Worm (Caenorhabditis elegans): ENCODE data around the gene nhr-101.

The nhr-101 gene

DNA sequence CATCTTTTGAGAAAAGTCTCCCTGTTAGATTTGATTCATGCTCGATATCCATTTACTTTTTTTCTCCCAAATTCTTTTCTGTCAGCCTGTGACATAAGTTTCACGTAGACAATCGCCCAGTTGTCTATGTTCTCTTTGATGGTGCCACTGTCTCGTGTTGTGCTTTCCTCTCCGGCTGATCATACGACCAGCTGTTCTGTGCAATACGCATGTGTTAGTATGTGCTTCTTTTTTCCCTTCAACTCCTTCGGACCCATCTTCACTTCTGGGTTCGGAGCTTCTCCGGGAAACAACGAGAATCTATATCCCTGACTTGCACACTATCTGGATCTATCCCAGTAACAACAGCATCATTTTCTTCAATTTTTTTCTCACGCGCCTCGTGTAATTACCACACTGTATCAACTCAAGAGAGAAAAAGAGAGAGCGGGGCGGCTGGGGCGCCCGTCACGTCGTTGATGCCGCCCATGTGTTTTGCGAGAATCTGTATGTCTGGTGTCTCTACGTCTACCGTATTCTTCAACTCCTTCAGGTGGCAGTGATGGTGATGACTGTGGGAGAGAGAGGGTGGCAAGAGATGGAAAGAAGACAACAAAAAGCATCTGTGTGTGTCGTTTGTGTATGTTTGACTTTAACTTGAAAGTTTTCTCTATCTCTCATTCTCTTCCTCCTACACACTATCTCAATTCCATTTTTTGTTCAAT is 38.3 kb upstream of the nhr-101 start (continued):
- TF ChIP-seq T26A5.8 (tag; optimal IDR thresholded peaks at IDR 0.05), result no peak
- peak; percentile 34 for TF ChIP-seq ztf-3 (GFP tag; optimal IDR thresholded peaks at IDR 0.05)
- peak; percentile 85 for TF ChIP-seq F22D6.2 (tag; optimal IDR thresholded peaks at IDR 0.05)
- TF ChIP-seq ztf-22 (GFP tag; optimal IDR thresholded peaks at IDR 0.05), result no peak
- TF ChIP-seq die-1 (tag; optimal IDR thresholded peaks at IDR 0.05), result peak; percentile 48
- peak; percentile 84 for TF ChIP-seq nhr-90 (tag; optimal IDR thresholded peaks at IDR 0.05)
- TF ChIP-seq lin-26 (GFP tag; IDR thresholded peaks at IDR 0.05), result 0 out of 2 replicates have a peak, but pooled peaks have one; percentile 49
- TF ChIP-seq repo-1 (tag; optimal IDR thresholded peaks at IDR 0.05), result peak; percentile 59
- 0 out of 2 replicates have a peak, but pooled peaks have one; percentile 39 for TF ChIP-seq Y56A3A.18 (GFP tag; IDR thresholded peaks at IDR 0.05)
- TF ChIP-seq ceh-40 (GFP tag; IDR thresholded peaks at IDR 0.05), result no peak
- peak; percentile 78 for TF ChIP-seq B0336.3 (GFP tag; IDR thresholded peaks at IDR 0.05)
- TF ChIP-seq sea-2 (GFP tag; IDR thresholded peaks at IDR 0.05), result no peak
- TF ChIP-seq tlf-1 (GFP tag; optimal IDR thresholded peaks at IDR 0.05), result peak; percentile 42
- peak in 1 of 3 experiments; percentile 1 for TF ChIP-seq lin-35 (GFP tag; optimal IDR thresholded peaks at IDR 0.05)
- TF ChIP-seq nhr-120 (GFP tag; IDR thresholded peaks at IDR 0.05), result no peak
- TF ChIP-seq snpc-1.1 (tag; optimal IDR thresholded peaks at IDR 0.05; ENCODE audit: insufficient read depth), result no peak
- TF ChIP-seq attf-5 (GFP tag; optimal IDR thresholded peaks at IDR 0.05), result peak; percentile 79
- peak; percentile 32 for TF ChIP-seq ceh-27 (GFP tag; optimal IDR thresholded peaks at IDR 0.05)
- TF ChIP-seq ets-4 (GFP tag; optimal IDR thresholded peaks at IDR 0.05), result peak; percentile 28
- peak; percentile 52; the same call in 1 of the 2 replicates for TF ChIP-seq dox-1 (GFP tag; IDR thresholded peaks at IDR 0.05)
- peak; percentile 88 for TF ChIP-seq somi-1 (GFP tag; optimal IDR thresholded peaks at IDR 0.05)
- peak; percentile 69 for TF ChIP-seq chd-7 (tag; optimal IDR thresholded peaks at IDR 0.05)
- TF ChIP-seq mes-4 (tag; optimal IDR thresholded peaks at IDR 0.05), result no peak
- 0 out of 2 replicates have a peak, but pooled peaks have one; percentile 10 for TF ChIP-seq Y53G8AR.9 (GFP tag; conservative IDR thresholded peaks at IDR 0.05)
- peak; percentile 78 for TF ChIP-seq hmg-1.2 (GFP tag; IDR thresholded peaks at IDR 0.05)
- 0 out of 2 replicates have a peak, but pooled peaks have one; percentile 50 for TF ChIP-seq pbrm-1 (GFP tag; IDR thresholded peaks at IDR 0.05)
- 0 out of 2 replicates have a peak, but pooled peaks have one; percentile 38 for TF ChIP-seq Y67H2A.10 (GFP tag; conservative IDR thresholded peaks at IDR 0.05)
- TF ChIP-seq let-607 (tag; optimal IDR thresholded peaks at IDR 0.05), result peak in 1 of 2 experiments; percentile 64
- peak; percentile 76 for TF ChIP-seq K12H6.12 (tag; optimal IDR thresholded peaks at IDR 0.05)
- no peak for TF ChIP-seq hmg-20 (GFP tag; IDR thresholded peaks at IDR 0.05)
- peak; percentile 98 for TF ChIP-seq nhr-80 (tag; optimal IDR thresholded peaks at IDR 0.05)
- TF ChIP-seq unc-62 (GFP tag; optimal IDR thresholded peaks at IDR 0.05), result peak; percentile 65
- TF ChIP-seq madf-10 (tag; optimal IDR thresholded peaks at IDR 0.05), result peak; percentile 55
- no peak; the same call in 1 of the 2 replicates for TF ChIP-seq ekl-4 (GFP tag; IDR thresholded peaks at IDR 0.05)
- TF ChIP-seq F49E8.2 (tag; optimal IDR thresholded peaks at IDR 0.05; ENCODE audit: insufficient read depth), result no peak
- peak; percentile 16 for TF ChIP-seq zim-3 (tag; optimal IDR thresholded peaks at IDR 0.05)
- peak; percentile 37 for TF ChIP-seq ztf-18 (tag; optimal IDR thresholded peaks at IDR 0.05)
- no peak for TF ChIP-seq mxl-1 (tag; optimal IDR thresholded peaks at IDR 0.05)
- peak; percentile 70 for TF ChIP-seq ztf-26 (tag; optimal IDR thresholded peaks at IDR 0.05)
- peak; percentile 64; the same call in 1 of the 2 replicates for TF ChIP-seq ztf-6 (GFP tag; IDR thresholded peaks at IDR 0.05)
- peak; percentile 7 for TF ChIP-seq F23B12.7 (tag; optimal IDR thresholded peaks at IDR 0.05; ENCODE audit: insufficient read depth)
- peak; percentile 22 for TF ChIP-seq tbp1 (GFP tag; optimal IDR thresholded peaks at IDR 0.05)
- TF ChIP-seq nfyb-1 (GFP tag; IDR thresholded peaks at IDR 0.05), result no peak
- TF ChIP-seq attf-3 (GFP tag; conservative IDR thresholded peaks at IDR 0.05), result no peak
- TF ChIP-seq gei-17 (GFP tag; optimal IDR thresholded peaks at IDR 0.05), result peak; percentile 20
- no peak for TF ChIP-seq fkh-3 (tag; optimal IDR thresholded peaks at IDR 0.05)
- peak; percentile 81 for TF ChIP-seq atf-7 (tag; optimal IDR thresholded peaks at IDR 0.05)

Measured in whole organism, young adult.